Worm (Caenorhabditis elegans) whole organism, L3 larva: ENCODE data around the gene let-858.

Source experiments
- daf-12 ChIP-seq: fragments of 150-350 bp; optimal IDR thresholded peaks from 2 replicates; lab custom pipeline; 2014; ENCODE audit warnings: missing biosample characterization, missing genetic modification reagents, missing genetic modification characterization
- elt-3 ChIP-seq, 3 experiments: fragments of 150-350 bp in 1 of 3; sonication (generic microtip) in 2 of 3; optimal IDR thresholded peaks; 2 replicates in 2 of 3; 4 replicates in 1 of 3; lab custom pipeline; 2014 to 2017; ENCODE audit warnings: missing biosample characterization in 3 of 3, missing genetic modification characterization in 3 of 3
- nhr-237 ChIP-seq: fragments of 150-350 bp; optimal IDR thresholded peaks from 2 replicates; lab custom pipeline; 2014; ENCODE audit warnings: missing biosample characterization, missing genetic modification characterization
- pqm-1 ChIP-seq: fragments of 150-350 bp; optimal IDR thresholded peaks from 2 replicates; lab custom pipeline; 2017; ENCODE audit warnings: missing biosample characterization, missing genetic modification characterization, inconsistent platforms
- zag-1 ChIP-seq: fragments of 150-350 bp; optimal IDR thresholded peaks from 2 replicates; lab custom pipeline; 2014; ENCODE audit warnings: missing biosample characterization, missing genetic modification characterization

ce11 chrII:11022023-11022422 lies at the start of gene let-858:
- TF ChIP-seq nhr-237 (tag; lab: Kevin White, UChicago) (no peak), daf-12 (tag; lab: Kevin White, UChicago) (no peak), pqm-1 (tag; lab: Kevin White, UChicago) (no peak), zag-1 (tag; lab: Kevin White, UChicago) (no peak), elt-3 (tag; optimal IDR thresholded peaks at IDR 0.05; lab: Kevin White, UChicago) (no peak)
